Fruit fly (Drosophila melanogaster) whole organism, prepupa: ENCODE data around the gene temp.

Source experiments
- CG11294 ChIP-seq: fragments of 200-800 bp; sonication (Bioruptor generic); IDR thresholded peaks from 2 replicates; pipeline ENCODE4 v1.3.6; 2022; ENCODE audit warnings: missing biosample characterization, missing genetic modification characterization
- CG34406 ChIP-seq: fragments of 200-800 bp; sonication (Bioruptor generic); optimal IDR thresholded peaks from 3 replicates; lab custom pipeline; 2016; ENCODE audit warnings: missing biosample characterization, missing genetic modification characterization
- Gug ChIP-seq: fragments of 200-800 bp; sonication (Bioruptor generic); IDR thresholded peaks from 2 replicates; pipeline ENCODE4 v1.3.6; 2022; ENCODE audit warnings: missing biosample characterization, missing genetic modification characterization
- Hr38 ChIP-seq: sonication (Bioruptor generic); optimal IDR thresholded peaks from 2 replicates; lab custom pipeline; 2016; ENCODE audit warnings: missing biosample characterization, missing genetic modification characterization
- fd59A ChIP-seq: fragments of 200-800 bp; sonication (Bioruptor generic); optimal IDR thresholded peaks from 2 replicates; lab custom pipeline; 2017; ENCODE audit warnings: missing biosample characterization, mild to moderate bottlenecking, missing genetic modification characterization, missing genetic modification reagents
- lz ChIP-seq: fragments of 200-800 bp; sonication (Bioruptor generic); optimal IDR thresholded peaks from 3 replicates; lab custom pipeline; 2016; ENCODE audit warnings: missing biosample characterization, missing genetic modification characterization
- net ChIP-seq: fragments of 200-800 bp; sonication (Bioruptor generic); optimal IDR thresholded peaks from 3 replicates; lab custom pipeline; 2016; ENCODE audit warnings: missing biosample characterization, missing genetic modification characterization

DNA sequence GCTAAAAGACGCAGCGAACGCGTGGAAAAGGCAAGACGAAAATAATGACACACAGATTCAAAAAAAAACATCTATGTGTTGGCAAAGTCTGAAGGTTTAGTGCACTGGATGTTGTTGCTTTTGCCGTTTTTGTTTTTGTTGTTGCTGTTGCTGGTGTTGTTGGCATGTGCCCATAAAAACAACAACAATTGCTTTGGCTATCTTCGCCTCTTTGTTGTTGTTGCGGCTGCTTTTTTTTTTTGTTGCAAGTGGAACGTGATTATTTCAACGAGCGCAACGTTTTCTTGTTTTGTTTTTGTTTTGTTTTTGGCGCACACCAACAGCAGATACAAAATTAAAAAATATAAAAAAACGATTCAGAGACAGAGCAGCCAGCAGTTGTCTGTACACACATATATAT is 26.8 kb upstream of the temp start:
- TF ChIP-seq Hr38 (GFP tag; lab: Kevin White, UChicago) (no peak), CG11294 (GFP tag; lab: Robert Waterston, UW) (peak; percentile 52; the same call in 1 of the 2 replicates), lz (no peak), net (GFP tag; lab: Kevin White, UChicago) (peak; percentile 85), Gug (GFP tag; lab: Robert Waterston, UW) (peak; percentile 80), CG34406 (GFP tag; lab: Kevin White, UChicago) (peak; percentile 46), fd59A (GFP tag; lab: Kevin White, UChicago) (peak; percentile 59)
